Worm (Caenorhabditis elegans) whole organism, midembryonic: ENCODE data around the gene F11A5.15.

ENCODE experiments used
- T22C8.4 ChIP-seq: fragments of 200-800 bp; sonication (Bioruptor generic); IDR thresholded peaks from 2 replicates; pipeline ENCODE4 v1.3.6; 2022; ENCODE audit warnings: missing genetic modification characterization, missing compliant biosample characterization
- cog-1 ChIP-seq: sonication (generic microtip); optimal IDR thresholded peaks from 2 replicates; lab custom pipeline; 2016; ENCODE audit warnings: missing genetic modification characterization, missing compliant biosample characterization
- flt-1 ChIP-seq: fragments of 200-800 bp; sonication (Bioruptor generic); IDR thresholded peaks from 2 replicates; pipeline ENCODE4 v1.3.6; 2022; ENCODE audit warnings: missing genetic modification characterization, missing compliant biosample characterization
- med-1 ChIP-seq: sonication (generic microtip); optimal IDR thresholded peaks from 2 replicates; lab custom pipeline; 2017; ENCODE audit warnings: missing genetic modification characterization, mild to moderate bottlenecking, missing compliant biosample characterization, antibody characterized with exemption, missing genetic modification reagents; ENCODE audit not compliant: insufficient read depth
- ref-1 ChIP-seq: fragments of 200-800 bp; sonication (Bioruptor generic); conservative IDR thresholded peaks from 2 replicates; pipeline ENCODE4 v1.3.6; 2022; ENCODE audit warnings: missing genetic modification reagents, missing genetic modification characterization, missing compliant biosample characterization
- tab-1 ChIP-seq: fragments of 200-800 bp; sonication (Bioruptor generic); IDR thresholded peaks from 2 replicates; pipeline ENCODE4 v1.3.6; 2022; ENCODE audit warnings: missing genetic modification characterization, missing compliant biosample characterization
- ztf-23 ChIP-seq: fragments of 200-800 bp; sonication (Bioruptor generic); IDR thresholded peaks from 2 replicates; pipeline ENCODE4 v1.3.6; 2022; ENCODE audit warnings: missing genetic modification reagents, missing genetic modification characterization, missing compliant biosample characterization

DNA sequence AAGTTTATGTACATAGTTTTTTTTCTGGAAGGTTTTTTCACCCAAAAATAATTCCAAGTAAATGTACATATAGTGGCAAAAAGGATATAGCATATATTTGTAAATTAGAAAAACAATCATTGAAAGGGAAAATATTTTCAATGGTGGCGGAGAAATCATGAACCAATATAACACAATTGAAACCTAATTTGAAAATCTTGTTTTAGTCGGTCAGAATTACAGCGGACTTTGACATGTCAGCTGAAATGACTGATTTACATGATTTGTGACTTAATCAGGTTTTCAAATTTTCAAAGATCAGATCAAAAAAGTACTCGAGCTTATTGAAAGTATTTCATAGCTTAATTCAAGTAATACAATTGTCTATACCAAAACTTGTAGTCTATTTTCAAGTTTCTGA lies 46.7 kb downstream of the F11A5.15 start, which contains the start of gene K05D4.9:
- no peak for TF ChIP-seq T22C8.4 (GFP tag; lab: Robert Waterston, UW)
- TF ChIP-seq flt-1 (GFP tag; lab: Robert Waterston, UW), result no peak
- no peak for TF ChIP-seq tab-1 (GFP tag; lab: Robert Waterston, UW)
- TF ChIP-seq ztf-23, result no peak
- TF ChIP-seq med-1 (GFP tag; lab: Kevin White, UChicago), result no peak
- TF ChIP-seq ref-1 (GFP tag; lab: Robert Waterston, UW), result no peak
- TF ChIP-seq cog-1 (tag; lab: Kevin White, UChicago), result no peak
